Worm (Caenorhabditis elegans) whole organism, young adult: Measurements from ENCODE around the gene acdh-8.

Experiments used
- dpl-1 ChIP-seq: fragments of 150-350 bp; optimal IDR thresholded peaks from 2 replicates; lab custom pipeline; 2014; ENCODE audit warnings: missing biosample characterization, missing genetic modification reagents, missing genetic modification characterization
- hlh-12 ChIP-seq: sonication (generic microtip); optimal IDR thresholded peaks from 2 replicates; lab custom pipeline; 2016; ENCODE audit warnings: missing genetic modification characterization, missing compliant biosample characterization
- hmg-20 ChIP-seq: fragments of 200-800 bp; sonication (Bioruptor generic); IDR thresholded peaks from 2 replicates; pipeline ENCODE4 v1.3.6; 2022; ENCODE audit warnings: missing genetic modification reagents, missing genetic modification characterization, missing compliant biosample characterization
- madf-8 ChIP-seq: fragments of 200-800 bp; sonication (Bioruptor generic); conservative IDR thresholded peaks from 2 replicates; pipeline ENCODE4 v1.3.6; 2022; ENCODE audit warnings: missing genetic modification reagents, missing genetic modification characterization, missing compliant biosample characterization
- mcd-1 ChIP-seq: fragments of 200-800 bp; sonication (Bioruptor generic); IDR thresholded peaks from 2 replicates; pipeline ENCODE4 v1.3.6; 2022; ENCODE audit warnings: missing genetic modification reagents, missing genetic modification characterization, missing compliant biosample characterization
- nfya-1 ChIP-seq: sonication (generic microtip); optimal IDR thresholded peaks from 2 replicates; lab custom pipeline; 2017; ENCODE audit warnings: antibody characterized with exemption, missing compliant biosample characterization, missing genetic modification characterization, borderline replicate concordance; ENCODE audit not compliant: insufficient read depth
- ztf-25 ChIP-seq: fragments of 200-800 bp; sonication (Bioruptor generic); IDR thresholded peaks from 2 replicates; pipeline ENCODE4 v1.3.6; 2022; ENCODE audit warnings: missing genetic modification reagents, missing genetic modification characterization, missing compliant biosample characterization

DNA sequence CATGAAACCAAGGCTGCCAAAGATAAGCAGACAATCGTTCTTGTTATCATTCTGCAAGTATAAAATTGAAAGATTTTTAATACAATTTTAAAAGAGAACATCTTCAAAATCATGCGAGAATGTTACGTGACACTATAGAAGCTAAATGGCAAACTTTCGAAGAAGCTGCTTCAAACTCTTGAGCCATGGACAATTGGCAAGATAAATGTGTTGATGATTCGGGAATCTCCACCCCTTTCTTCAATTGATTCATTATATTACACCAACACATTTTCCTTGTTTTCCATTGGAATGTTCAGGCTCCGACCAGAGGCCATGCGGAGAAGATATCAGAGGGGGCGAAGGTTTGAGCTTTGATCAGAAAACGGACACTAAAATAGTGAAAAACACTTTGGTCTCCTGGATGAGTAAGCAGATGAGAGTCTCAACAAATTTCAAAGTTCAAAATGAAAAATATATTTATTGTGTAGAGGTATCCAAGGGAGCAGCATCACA, 46.8 kb downstream of the acdh-8 start, which contains the start of gene lec-5:
- TF ChIP-seq mcd-1 (GFP tag; lab: Robert Waterston, UW) (no peak), hmg-20 (no peak), dpl-1 (no peak), hlh-12 (tag; lab: Kevin White, UChicago) (no peak), ztf-25 (no peak), nfya-1 (tag; lab: Kevin White, UChicago) (no peak), madf-8 (GFP tag; lab: Robert Waterston, UW) (no peak)
